Worm (Caenorhabditis elegans): ENCODE results near the gene ntc-1.

DNA sequence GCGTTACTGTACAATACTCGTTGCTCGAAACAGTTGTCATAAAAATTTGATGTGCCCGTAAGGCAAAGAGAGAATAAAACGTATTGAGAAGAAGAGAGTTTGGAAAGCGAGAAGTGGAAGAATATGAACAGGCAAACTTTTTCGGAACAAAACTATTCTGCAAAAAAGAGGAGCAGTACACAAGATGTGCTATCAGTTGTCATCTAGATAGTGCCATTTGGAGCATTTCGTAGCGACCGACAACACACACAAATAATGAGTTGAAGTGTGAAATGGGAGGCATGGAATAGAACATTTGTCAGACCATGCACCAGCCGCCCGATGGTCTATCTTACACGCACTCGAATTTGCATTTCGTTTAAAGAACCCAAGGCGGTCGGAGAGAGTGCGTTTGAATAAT is 3.8 kb upstream of the ntc-1 start:
- TF ChIP-seq snpc-4 (tag; optimal IDR thresholded peaks at IDR 0.05): no peak
- no peak for TF ChIP-seq ZK337.2 (GFP tag; IDR thresholded peaks at IDR 0.05)
- TF ChIP-seq ceh-82 (tag; optimal IDR thresholded peaks at IDR 0.05): no peak
- no peak for TF ChIP-seq zfp-2 (tag; optimal IDR thresholded peaks at IDR 0.05)
- TF ChIP-seq nhr-77 (tag; optimal IDR thresholded peaks at IDR 0.05): no peak
- TF ChIP-seq nhr-111 (GFP tag; optimal IDR thresholded peaks at IDR 0.05): no peak
- TF ChIP-seq mxl-3 (GFP tag; optimal IDR thresholded peaks at IDR 0.05): no peak

Measured in whole organism, L4 larva.